Fruit fly (Drosophila melanogaster) whole organism, prepupa: ENCODE measurements around the gene HtrA2.

Experiments used
- CG10631 ChIP-seq: fragments of 200-800 bp; sonication (Bioruptor generic); optimal IDR thresholded peaks from 2 replicates; lab custom pipeline; 2016; ENCODE audit warnings: missing biosample characterization, missing genetic modification characterization
- CG10669 ChIP-seq: fragments of 200-800 bp; sonication (Bioruptor generic); optimal IDR thresholded peaks from 3 replicates; lab custom pipeline; 2018; ENCODE audit warnings: missing biosample characterization, mild to moderate bottlenecking, missing genetic modification characterization, moderate library complexity
- CG11294 ChIP-seq: fragments of 200-800 bp; sonication (Bioruptor generic); IDR thresholded peaks from 2 replicates; pipeline ENCODE4 v1.3.6; 2022; ENCODE audit warnings: missing biosample characterization, missing genetic modification characterization
- CG11902 ChIP-seq: fragments of 200-800 bp; sonication (Bioruptor generic); optimal IDR thresholded peaks from 3 replicates; lab custom pipeline; 2016; ENCODE audit warnings: missing biosample characterization, missing genetic modification characterization
- CG15336 ChIP-seq: fragments of 200-800 bp; sonication (Bioruptor generic); IDR thresholded peaks from 2 replicates; pipeline ENCODE4 v1.3.6; 2022; ENCODE audit warnings: missing biosample characterization, missing genetic modification characterization
- CG1621 ChIP-seq: fragments of 200-800 bp; sonication (Bioruptor generic); optimal IDR thresholded peaks from 3 replicates; lab custom pipeline; 2018; ENCODE audit warnings: missing biosample characterization, mild to moderate bottlenecking, missing genetic modification characterization
- CG16779 ChIP-seq: fragments of 200-800 bp; sonication (Bioruptor generic); optimal IDR thresholded peaks from 3 replicates; lab custom pipeline; 2017; ENCODE audit warnings: missing biosample characterization, mild to moderate bottlenecking, missing genetic modification characterization
- CG3032 ChIP-seq: fragments of 200-800 bp; optimal IDR thresholded peaks from 2 replicates; lab custom pipeline; 2019; ENCODE audit warnings: missing biosample characterization, mild to moderate bottlenecking, missing genetic modification characterization, moderate library complexity
- CG31627 ChIP-seq: fragments of 200-800 bp; sonication (Bioruptor generic); optimal IDR thresholded peaks from 3 replicates; lab custom pipeline; 2016; ENCODE audit warnings: missing biosample characterization, missing genetic modification characterization
- CG32006 ChIP-seq: fragments of 200-800 bp; sonication (Bioruptor generic); optimal IDR thresholded peaks from 3 replicates; lab custom pipeline; 2017; ENCODE audit warnings: missing biosample characterization, mild to moderate bottlenecking, missing genetic modification characterization
- CG34406 ChIP-seq: fragments of 200-800 bp; sonication (Bioruptor generic); optimal IDR thresholded peaks from 3 replicates; lab custom pipeline; 2016; ENCODE audit warnings: missing biosample characterization, missing genetic modification characterization
- CG3919 ChIP-seq: fragments of 200-800 bp; sonication (Bioruptor generic); optimal IDR thresholded peaks from 3 replicates; lab custom pipeline; 2016; ENCODE audit warnings: missing biosample characterization, missing genetic modification characterization
- CG6163 ChIP-seq: fragments of 200-800 bp; sonication (Bioruptor generic); IDR thresholded peaks from 3 replicates; pipeline ENCODE4 v1.3.6; 2022; ENCODE audit warnings: missing biosample characterization, missing genetic modification characterization
- CG6276 ChIP-seq: fragments of 200-800 bp; sonication (Bioruptor generic); optimal IDR thresholded peaks from 2 replicates; lab custom pipeline; 2017; ENCODE audit warnings: missing biosample characterization, mild to moderate bottlenecking, missing genetic modification characterization
- CG6808 ChIP-seq: fragments of 200-800 bp; sonication (Bioruptor generic); optimal IDR thresholded peaks from 3 replicates; lab custom pipeline; 2017; ENCODE audit warnings: missing biosample characterization, missing genetic modification characterization, mild to moderate bottlenecking, moderate library complexity, missing genetic modification reagents
- CG7368 ChIP-seq: fragments of 200-800 bp; sonication (Bioruptor generic); optimal IDR thresholded peaks from 3 replicates; lab custom pipeline; 2016; ENCODE audit warnings: missing biosample characterization, missing genetic modification characterization
- CG8119 ChIP-seq: fragments of 200-800 bp; sonication (Bioruptor generic); IDR thresholded peaks from 3 replicates; pipeline ENCODE4 v1.3.6; 2022; ENCODE audit warnings: missing biosample characterization, missing genetic modification characterization
- CG8319 ChIP-seq: fragments of 200-800 bp; sonication (Bioruptor generic); optimal IDR thresholded peaks from 3 replicates; lab custom pipeline; 2016; ENCODE audit warnings: missing biosample characterization, missing genetic modification characterization
- CG9139 ChIP-seq: fragments of 200-800 bp; sonication (Bioruptor generic); optimal IDR thresholded peaks from 3 replicates; lab custom pipeline; 2017; ENCODE audit warnings: missing biosample characterization, mild to moderate bottlenecking, missing genetic modification characterization
- Eip78C ChIP-seq: fragments of 200-800 bp; sonication (Bioruptor generic); peaks from one replicate; lab custom pipeline; 2016; ENCODE audit warnings: missing biosample characterization, missing genetic modification characterization
- Eip93F ChIP-seq: fragments of 200-800 bp; sonication (Bioruptor generic); optimal IDR thresholded peaks from 2 replicates; lab custom pipeline; 2016; ENCODE audit warnings: missing biosample characterization, mild to moderate bottlenecking, missing genetic modification characterization
- Ets21C ChIP-seq: fragments of 200-800 bp; sonication (Bioruptor generic); optimal IDR thresholded peaks from 3 replicates; lab custom pipeline; 2016; ENCODE audit warnings: missing biosample characterization, missing genetic modification characterization
- Ets96B ChIP-seq: fragments of 200-800 bp; optimal IDR thresholded peaks from 2 replicates; lab custom pipeline; 2019; ENCODE audit warnings: missing biosample characterization, mild to moderate bottlenecking, missing genetic modification characterization, moderate library complexity
- Gug ChIP-seq: fragments of 200-800 bp; sonication (Bioruptor generic); IDR thresholded peaks from 2 replicates; pipeline ENCODE4 v1.3.6; 2022; ENCODE audit warnings: missing biosample characterization, missing genetic modification characterization
- Hr38 ChIP-seq: sonication (Bioruptor generic); optimal IDR thresholded peaks from 2 replicates; lab custom pipeline; 2016; ENCODE audit warnings: missing biosample characterization, missing genetic modification characterization
- Hr39 ChIP-seq: fragments of 200-800 bp; sonication (Bioruptor generic); optimal IDR thresholded peaks from 2 replicates; lab custom pipeline; 2016; ENCODE audit warnings: missing biosample characterization, missing genetic modification characterization
- Hr4 ChIP-seq: fragments of 200-800 bp; sonication (Bioruptor generic); optimal IDR thresholded peaks from 3 replicates; lab custom pipeline; 2016; ENCODE audit warnings: missing biosample characterization, missing genetic modification characterization
- Met ChIP-seq: fragments of 200-800 bp; sonication (Bioruptor generic); optimal IDR thresholded peaks from 3 replicates; lab custom pipeline; 2016; ENCODE audit warnings: missing biosample characterization, missing genetic modification characterization
- OdsH ChIP-seq: fragments of 200-800 bp; sonication (Bioruptor generic); optimal IDR thresholded peaks from 3 replicates; lab custom pipeline; 2016; ENCODE audit warnings: missing biosample characterization, missing genetic modification characterization
- Smox ChIP-seq: fragments of 200-800 bp; sonication (Bioruptor generic); optimal IDR thresholded peaks from 3 replicates; lab custom pipeline; 2016; ENCODE audit warnings: missing biosample characterization, missing genetic modification characterization
- Sox102F ChIP-seq: fragments of 200-800 bp; sonication (Bioruptor generic); optimal IDR thresholded peaks from 2 replicates; lab custom pipeline; 2016; ENCODE audit warnings: missing biosample characterization, mild to moderate bottlenecking, missing genetic modification characterization
- Sox14 ChIP-seq: fragments of 200-800 bp; sonication (Bioruptor generic); optimal IDR thresholded peaks from 3 replicates; lab custom pipeline; 2016; ENCODE audit warnings: missing biosample characterization, missing genetic modification characterization
- Sox15 ChIP-seq: fragments of 200-800 bp; sonication (Bioruptor generic); optimal IDR thresholded peaks from 3 replicates; lab custom pipeline; 2016; ENCODE audit warnings: missing biosample characterization, missing genetic modification characterization
- achi ChIP-seq: fragments of 200-800 bp; sonication (Bioruptor generic); optimal IDR thresholded peaks from 3 replicates; lab custom pipeline; 2016; ENCODE audit warnings: missing biosample characterization, missing genetic modification characterization
- acj6 ChIP-seq: fragments of 200-800 bp; sonication (Bioruptor generic); optimal IDR thresholded peaks from 3 replicates; lab custom pipeline; 2016; ENCODE audit warnings: missing biosample characterization, missing genetic modification characterization
- cyc ChIP-seq: fragments of 200-800 bp; sonication (Bioruptor generic); optimal IDR thresholded peaks from 3 replicates; lab custom pipeline; 2016; ENCODE audit warnings: missing biosample characterization, missing genetic modification characterization
- dac ChIP-seq: fragments of 200-800 bp; sonication (Bioruptor generic); optimal IDR thresholded peaks from 2 replicates; lab custom pipeline; 2017; ENCODE audit warnings: missing biosample characterization, mild to moderate bottlenecking, missing genetic modification characterization
- dsx ChIP-seq: fragments of 200-800 bp; optimal IDR thresholded peaks from 3 replicates; lab custom pipeline; 2019; ENCODE audit warnings: missing biosample characterization, mild to moderate bottlenecking, missing genetic modification characterization, moderate library complexity; ENCODE audit not compliant: poor library complexity, severe bottlenecking
- eg ChIP-seq: fragments of 200-800 bp; sonication (Bioruptor generic); IDR thresholded peaks from 3 replicates; pipeline ENCODE4 v1.3.6; 2022; ENCODE audit warnings: missing biosample characterization, missing genetic modification characterization
- esn ChIP-seq: fragments of 200-800 bp; sonication (Bioruptor generic); optimal IDR thresholded peaks from 2 replicates; lab custom pipeline; 2016; ENCODE audit warnings: missing biosample characterization, mild to moderate bottlenecking, missing genetic modification characterization, moderate library complexity
- fd59A ChIP-seq: fragments of 200-800 bp; sonication (Bioruptor generic); optimal IDR thresholded peaks from 2 replicates; lab custom pipeline; 2017; ENCODE audit warnings: missing biosample characterization, mild to moderate bottlenecking, missing genetic modification characterization, missing genetic modification reagents
- fd85E ChIP-seq: fragments of 200-800 bp; sonication (Bioruptor generic); optimal IDR thresholded peaks from 3 replicates; lab custom pipeline; 2016; ENCODE audit warnings: missing biosample characterization, missing genetic modification characterization
- fkh ChIP-seq: fragments of 200-800 bp; sonication (Bioruptor generic); optimal IDR thresholded peaks from 3 replicates; lab custom pipeline; 2017; ENCODE audit warnings: missing biosample characterization, mild to moderate bottlenecking, missing genetic modification characterization, moderate library complexity
- lz ChIP-seq: fragments of 200-800 bp; sonication (Bioruptor generic); optimal IDR thresholded peaks from 3 replicates; lab custom pipeline; 2016; ENCODE audit warnings: missing biosample characterization, missing genetic modification characterization
- pdm3 ChIP-seq: fragments of 200-800 bp; sonication (Bioruptor generic); optimal IDR thresholded peaks from 3 replicates; lab custom pipeline; 2016; ENCODE audit warnings: missing biosample characterization, missing genetic modification characterization
- spab ChIP-seq: fragments of 200-800 bp; sonication (Bioruptor generic); optimal IDR thresholded peaks from 2 replicates; lab custom pipeline; 2017; ENCODE audit warnings: missing biosample characterization, mild to moderate bottlenecking, missing genetic modification characterization, missing genetic modification reagents
- ss ChIP-seq, 2 experiments: fragments of 200-800 bp; sonication (Bioruptor generic); optimal IDR thresholded peaks; 2 replicates in 1 of 2; 3 replicates in 1 of 2; lab custom pipeline; 2017 to 2018; ENCODE audit warnings: mild to moderate bottlenecking in 2 of 2, missing biosample characterization in 2 of 2, missing genetic modification characterization in 2 of 2, moderate library complexity in 1 of 2
- topi ChIP-seq: fragments of 200-800 bp; sonication (Bioruptor generic); optimal IDR thresholded peaks from 3 replicates; lab custom pipeline; 2016; ENCODE audit warnings: missing biosample characterization, missing genetic modification characterization

The HtrA2 gene

dm6 chr3R:14559954-14560353, 48.4 kb upstream of the HtrA2 start, which contains the start of gene CG14854:
Gene CG14854 (minus strand): TSS chr3R:14560054.
- TF ChIP-seq cyc (GFP tag; lab: Kevin White, UChicago), result no peak
- no peak for TF ChIP-seq acj6 (GFP tag; lab: Kevin White, UChicago)
- no peak for TF ChIP-seq fkh (GFP tag; lab: Kevin White, UChicago)
- no peak for TF ChIP-seq CG10631 (GFP tag; lab: Kevin White, UChicago)
- no peak for TF ChIP-seq Eip93F
- TF ChIP-seq achi, result no peak
- TF ChIP-seq Hr39 (GFP tag; lab: Kevin White, UChicago), result no peak
- no peak for TF ChIP-seq CG11294 (GFP tag; lab: Robert Waterston, UW)
- TF ChIP-seq Sox14 (GFP tag; lab: Kevin White, UChicago), result no peak
- no peak for TF ChIP-seq lz (GFP tag; lab: Kevin White, UChicago)
- no peak for TF ChIP-seq ss (GFP tag; optimal IDR thresholded peaks at IDR 0.05; lab: Kevin White, UChicago)
- TF ChIP-seq CG6276, result no peak
- no peak for TF ChIP-seq CG31627
- no peak for TF ChIP-seq Gug (GFP tag; lab: Robert Waterston, UW)
- TF ChIP-seq CG6808 (GFP tag; lab: Kevin White, UChicago), result no peak
- TF ChIP-seq pdm3 (GFP tag; lab: Kevin White, UChicago), result no peak
- no peak for TF ChIP-seq fd85E (GFP tag; lab: Kevin White, UChicago)
- no peak for TF ChIP-seq Ets21C (GFP tag; lab: Kevin White, UChicago)
- TF ChIP-seq CG6163 (GFP tag; lab: Robert Waterston, UW), result no peak

DNA sequence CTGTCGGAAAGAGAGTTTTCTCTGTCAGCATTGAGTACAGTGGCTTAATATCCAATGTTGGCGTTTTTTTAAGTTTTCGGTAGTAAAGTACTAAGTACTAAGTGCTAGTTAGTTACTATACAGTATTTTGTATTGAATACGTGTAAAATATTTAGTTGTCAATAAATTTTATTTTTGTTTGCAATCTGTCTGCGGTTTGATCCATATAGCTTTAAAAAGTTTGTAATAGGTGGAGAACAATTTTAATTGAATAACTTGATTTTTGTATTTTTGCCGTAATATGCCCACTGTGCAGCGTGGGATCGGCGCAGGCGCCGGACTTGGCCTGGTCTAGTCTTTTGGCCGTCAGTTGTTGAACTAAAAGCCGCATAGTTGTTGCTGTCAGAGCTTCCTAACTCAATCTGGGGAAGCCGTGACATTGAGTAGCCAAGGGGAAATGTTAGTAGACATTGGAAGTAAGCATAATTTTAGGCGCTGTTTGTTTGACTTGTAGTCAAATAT, 46.9 kb upstream of the HtrA2 start:
- TF ChIP-seq CG7368 (GFP tag; lab: Kevin White, UChicago) (peak; percentile 34), pdm3 (GFP tag; lab: Kevin White, UChicago) (peak; percentile 79), Ets21C (GFP tag; lab: Kevin White, UChicago) (peak; percentile 15), Ets96B (tag; lab: Kevin White, UChicago) (peak; percentile 73), esn (GFP tag; lab: Kevin White, UChicago) (peak; percentile 59), Sox14 (GFP tag; lab: Kevin White, UChicago) (peak; percentile 72), CG8119 (GFP tag; lab: Robert Waterston, UW) (peak; percentile 89), CG6276 (peak; percentile 79), CG10669 (GFP tag; lab: Kevin White, UChicago) (peak; percentile 72), CG15336 (peak; percentile 88), dac (GFP tag; lab: Kevin White, UChicago) (peak; percentile 87), Hr39 (GFP tag; lab: Kevin White, UChicago) (peak; percentile 28), Smox (GFP tag; lab: Kevin White, UChicago) (peak; percentile 46), CG32006 (GFP tag; lab: Kevin White, UChicago) (peak; percentile 94), CG10631 (GFP tag; lab: Kevin White, UChicago) (peak; percentile 61), dsx (GFP tag; lab: Kevin White, UChicago) (peak; percentile 67), CG11294 (GFP tag; lab: Robert Waterston, UW) (peak; percentile 59; the same call in 1 of the 2 replicates), CG11902 (no peak), Met (GFP tag; lab: Kevin White, UChicago) (peak; percentile 63), topi (GFP tag; lab: Kevin White, UChicago) (peak; percentile 61), CG9139 (GFP tag; lab: Kevin White, UChicago) (no peak), Hr38 (GFP tag; lab: Kevin White, UChicago) (no peak), ss (GFP tag; optimal IDR thresholded peaks at IDR 0.05; lab: Kevin White, UChicago) (peak in 1 of 2 experiments; percentile 69), CG3032 (peak; percentile 58), Hr4 (GFP tag; lab: Kevin White, UChicago) (peak; percentile 92), Sox102F (GFP tag; lab: Kevin White, UChicago) (peak; percentile 49), CG16779 (tag; lab: Kevin White, UChicago) (peak; percentile 58), Gug (GFP tag; lab: Robert Waterston, UW) (peak; percentile 73), CG34406 (GFP tag; lab: Kevin White, UChicago) (peak; percentile 51), fd59A (GFP tag; lab: Kevin White, UChicago) (peak; percentile 37), Sox15 (peak; percentile 32), Eip78C (GFP tag; lab: Kevin White, UChicago) (peak; percentile 94), spab (GFP tag; lab: Kevin White, UChicago) (peak; percentile 31), CG8319 (GFP tag; lab: Kevin White, UChicago) (no peak), cyc (GFP tag; lab: Kevin White, UChicago) (peak; percentile 43), CG3919 (GFP tag; lab: Kevin White, UChicago) (peak; percentile 67), eg (GFP tag; lab: Robert Waterston, UW) (peak; percentile 81), OdsH (GFP tag; lab: Kevin White, UChicago) (peak; percentile 65), CG1621 (peak; percentile 52)
